Worm (Caenorhabditis elegans) whole organism, early embryonic: Measurements from ENCODE around the gene F15H10.9.

Experiments
- B0310.2 ChIP-seq: sonication (generic microtip); optimal IDR thresholded peaks from 2 replicates; lab custom pipeline; 2016; ENCODE audit warnings: mild to moderate bottlenecking, missing genetic modification characterization, missing compliant biosample characterization
- F13C5.2 ChIP-seq: sonication (generic microtip); optimal IDR thresholded peaks from 2 replicates; lab custom pipeline; 2017; ENCODE audit warnings: mild to moderate bottlenecking, missing genetic modification characterization, inconsistent platforms, missing compliant biosample characterization
- ama-1 ChIP-seq: fragments of 150-350 bp; optimal IDR thresholded peaks from 2 replicates; lab custom pipeline; 2014
- ceh-13 ChIP-seq: fragments of 200-800 bp; sonication (Bioruptor generic); optimal IDR thresholded peaks from 2 replicates; lab custom pipeline; 2018; ENCODE audit warnings: mild to moderate bottlenecking, missing genetic modification characterization, missing compliant biosample characterization
- ets-7 ChIP-seq: sonication (generic microtip); optimal IDR thresholded peaks from 2 replicates; lab custom pipeline; 2016; ENCODE audit warnings: missing genotype, missing genetic modification characterization, missing compliant biosample characterization
- flt-1 ChIP-seq: fragments of 200-800 bp; sonication (Bioruptor generic); IDR thresholded peaks from 2 replicates; pipeline ENCODE4 v1.3.6; 2022; ENCODE audit warnings: missing genetic modification characterization, missing compliant biosample characterization
- hmg-4 ChIP-seq: fragments of 200-800 bp; sonication (Bioruptor generic); optimal IDR thresholded peaks from 2 replicates; lab custom pipeline; 2018; ENCODE audit warnings: mild to moderate bottlenecking, missing genetic modification characterization, missing compliant biosample characterization
- pes-1 ChIP-seq: fragments of 200-800 bp; sonication (Bioruptor generic); IDR thresholded peaks from 2 replicates; pipeline ENCODE4 v1.3.6; 2022; ENCODE audit warnings: missing genetic modification reagents, missing genetic modification characterization, missing compliant biosample characterization
- tra-4 ChIP-seq: sonication (generic microtip); optimal IDR thresholded peaks from 2 replicates; lab custom pipeline; 2017; ENCODE audit warnings: missing genetic modification characterization, missing compliant biosample characterization

DNA sequence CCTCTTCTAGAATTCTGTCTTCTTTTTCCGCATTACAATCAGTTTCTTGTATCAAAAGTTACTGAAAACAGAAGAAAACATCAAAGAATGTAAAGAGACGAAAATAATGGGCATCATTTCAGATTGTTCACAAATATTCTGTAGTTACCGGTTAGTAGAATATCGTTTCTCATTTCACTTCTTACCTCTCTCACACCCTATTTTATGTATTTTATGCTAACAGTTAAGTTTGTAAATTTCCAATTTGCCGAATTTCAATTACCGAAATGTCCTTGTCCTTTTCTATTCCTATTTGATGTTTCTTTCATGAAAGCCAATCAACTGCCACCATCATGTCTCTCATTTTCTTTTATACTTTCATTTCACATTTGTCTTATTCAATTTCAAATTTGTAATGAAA, 9.0 kb upstream of the F15H10.9 start:
- TF ChIP-seq flt-1 (GFP tag; lab: Robert Waterston, UW) (no peak), F13C5.2 (tag; lab: Kevin White, UChicago) (no peak), pes-1 (GFP tag; lab: Robert Waterston, UW) (no peak), ama-1 (lab: Kevin White, UChicago) (no peak), ets-7 (no peak), ceh-13 (no peak), B0310.2 (tag; lab: Kevin White, UChicago) (no peak), hmg-4 (GFP tag; lab: Kevin White, UChicago) (no peak), tra-4 (no peak)
